Fruit fly (Drosophila melanogaster): ENCODE measurements around the gene mtgo.

Gene mtgo

dm6 chr2L:16526015-16526518 is 18.7 kb upstream of the mtgo start (continued):
- TF ChIP-seq Med (GFP tag), result peak; percentile 97
- TF ChIP-seq CG4328 (GFP tag; optimal IDR thresholded peaks at IDR 0.05), result peak; percentile 45
- TF ChIP-seq caup (GFP tag; optimal IDR thresholded peaks at IDR 0.05; ENCODE audit: severe bottlenecking), result peak; percentile 48
- TF ChIP-seq sug (tag; optimal IDR thresholded peaks at IDR 0.05), result peak; percentile 92
- no peak for TF ChIP-seq Antp (GFP tag; optimal IDR thresholded peaks at IDR 0.05)
- peak; percentile 98 for TF ChIP-seq abd-A (tag; optimal IDR thresholded peaks at IDR 0.05)
- TF ChIP-seq CG12071 (GFP tag; optimal IDR thresholded peaks at IDR 0.05), result peak; percentile 0
- TF ChIP-seq CG8359 (GFP tag; optimal IDR thresholded peaks at IDR 0.05; ENCODE audit: borderline replicate concordance), result peak; percentile 27
- peak; percentile 45; the same call in 1 of the 2 replicates for TF ChIP-seq ara (GFP tag; IDR thresholded peaks at IDR 0.05)
- TF ChIP-seq cas (GFP tag; IDR thresholded peaks at IDR 0.05), result no peak
- no peak for TF ChIP-seq CG16863 (GFP tag; optimal IDR thresholded peaks at IDR 0.05)
- no peak for TF ChIP-seq Lim3 (GFP tag; IDR thresholded peaks at IDR 0.05)
- TF ChIP-seq org-1 (GFP tag; optimal IDR thresholded peaks at IDR 0.05), result peak; percentile 42
- TF ChIP-seq Aef1 (GFP tag; IDR thresholded peaks at IDR 0.05), result peak; percentile 96
- peak; percentile 18 for TF ChIP-seq NfI (GFP tag; optimal IDR thresholded peaks at IDR 0.05)
- TF ChIP-seq CG3838 (GFP tag; optimal IDR thresholded peaks at IDR 0.05), result peak; percentile 86
- TF ChIP-seq gem (tag; optimal IDR thresholded peaks at IDR 0.05), result no peak
- TF ChIP-seq crol (GFP tag; IDR thresholded peaks at IDR 0.05), result peak; percentile 100
- peak; percentile 3 for TF ChIP-seq maf-S (GFP tag; optimal IDR thresholded peaks at IDR 0.05)
- peak in 1 of 2 experiments; percentile 2 for TF ChIP-seq Hr51 (GFP tag; optimal IDR thresholded peaks at IDR 0.05)
- peak; percentile 35 for TF ChIP-seq YL-1 (GFP tag; optimal IDR thresholded peaks at IDR 0.05)
- peak; percentile 17 for TF ChIP-seq Sry-β (GFP tag; optimal IDR thresholded peaks at IDR 0.05)
- no peak for TF ChIP-seq Dp (GFP tag; optimal IDR thresholded peaks at IDR 0.05)
- TF ChIP-seq gfzf (GFP tag; optimal IDR thresholded peaks at IDR 0.05), result no peak
- no peak for TF ChIP-seq Rx (GFP tag; IDR thresholded peaks at IDR 0.05)
- TF ChIP-seq Max (GFP tag; optimal IDR thresholded peaks at IDR 0.05), result peak; percentile 28
- peak; percentile 53; the same call in 1 of the 2 replicates for TF ChIP-seq NFAT (GFP tag; IDR thresholded peaks at IDR 0.05)
- peak in 1 of 2 experiments; percentile 73 for TF ChIP-seq Hr78 (GFP tag; optimal IDR thresholded peaks at IDR 0.05)
- TF ChIP-seq CG17385 (GFP tag; optimal IDR thresholded peaks at IDR 0.05), result peak; percentile 44
- no peak for TF ChIP-seq pan (optimal IDR thresholded peaks at IDR 0.05)
- peak in 1 of 2 experiments; percentile 42 for TF ChIP-seq pan (GFP tag; optimal IDR thresholded peaks at IDR 0.05 in 1 of 2, IDR thresholded peaks at IDR 0.05 in 1 of 2)
- peak; percentile 67; the same call in 2 of the 3 replicates for TF ChIP-seq Dbx (GFP tag; IDR thresholded peaks at IDR 0.05)
- peak; percentile 38 for TF ChIP-seq CG2875 (GFP tag; optimal IDR thresholded peaks at IDR 0.05)
- peak; percentile 96 for TF ChIP-seq CG7745 (tag; optimal IDR thresholded peaks at IDR 0.05)

dm6 chr2L:16526578-16526977 is 18.2 kb upstream of the mtgo start:
- TF ChIP-seq br (optimal IDR thresholded peaks at IDR 0.05) (no peak), CG2678 (tag; optimal IDR thresholded peaks at IDR 0.05) (peak; percentile 15), nau (GFP tag; optimal IDR thresholded peaks at IDR 0.05) (no peak), CG10565 (GFP tag; optimal IDR thresholded peaks at IDR 0.05) (no peak), aop (GFP tag; IDR thresholded peaks at IDR 0.05) (no peak), slbo (GFP tag; IDR thresholded peaks at IDR 0.05) (0 out of 2 replicates have a peak, but pooled peaks have one; percentile 9), CG14667 (GFP tag; IDR thresholded peaks at IDR 0.05) (no peak), Camta (GFP tag; optimal IDR thresholded peaks at IDR 0.05) (no peak), CG16863 (GFP tag; optimal IDR thresholded peaks at IDR 0.05) (no peak), fd64A (GFP tag; optimal IDR thresholded peaks at IDR 0.05) (no peak), fd96Cb (tag; optimal IDR thresholded peaks at IDR 0.05) (no peak), gcm2 (GFP tag; optimal IDR thresholded peaks at IDR 0.05) (no peak), lilli (GFP tag; optimal IDR thresholded peaks at IDR 0.05) (peak; percentile 6), ssp (GFP tag; IDR thresholded peaks at IDR 0.05) (no peak), eyg (GFP tag; optimal IDR thresholded peaks at IDR 0.05) (no peak), trh (GFP tag; optimal IDR thresholded peaks at IDR 0.05) (no peak), CG18764 (GFP tag; optimal IDR thresholded peaks at IDR 0.05) (no peak), hbn (GFP tag; IDR thresholded peaks at IDR 0.05; ENCODE audit: partially characterized antibody) (no peak), Scr (GFP tag; IDR thresholded peaks at IDR 0.05; ENCODE audit: partially characterized antibody) (no peak)

Measured in whole organism, embryonic.